Worm (Caenorhabditis elegans): ENCODE measurements around the gene F46F5.5.

ce11 chrII:812917-813316 is at the start of gene F46F5.5:
- TF ChIP-seq vab-7 (GFP tag; IDR thresholded peaks at IDR 0.05): no peak
- TF ChIP-seq pqm-1 (tag; optimal IDR thresholded peaks at IDR 0.05): no peak
- TF ChIP-seq nhr-10 (tag; optimal IDR thresholded peaks at IDR 0.05): no peak
- no peak for TF ChIP-seq nhr-237 (tag; optimal IDR thresholded peaks at IDR 0.05)
- TF ChIP-seq ceh-82 (tag; optimal IDR thresholded peaks at IDR 0.05): no peak
- no peak for TF ChIP-seq dve-1 (tag; optimal IDR thresholded peaks at IDR 0.05; ENCODE audit: insufficient read depth)
- no peak for TF ChIP-seq pha-4 (GFP tag; IDR thresholded peaks at IDR 0.05)
- TF ChIP-seq pha-4 (tag; optimal IDR thresholded peaks at IDR 0.05): no peak
- TF ChIP-seq nhr-11 (tag; optimal IDR thresholded peaks at IDR 0.05): no peak
- no peak for TF ChIP-seq fos-1 (tag; optimal IDR thresholded peaks at IDR 0.05)
- no peak for TF ChIP-seq lsy-2 (tag; optimal IDR thresholded peaks at IDR 0.05)
